Fruit fly (Drosophila melanogaster) whole organism, larva: ENCODE measurements around the gene CG3281.

Source experiments
- noc ChIP-seq: fragments of 200-800 bp; sonication (Bioruptor generic); optimal IDR thresholded peaks from 3 replicates; lab custom pipeline; 2019; ENCODE audit warnings: missing biosample characterization, mild to moderate bottlenecking, missing genetic modification characterization, moderate library complexity

CG3281 gene

dm6 chr3R:11947079-11947869 lies 15.3 kb downstream of the CG3281 start:
- no peak for TF ChIP-seq noc (tag; lab: Kevin White, UChicago)

dm6 chr3R:11945450-11946317 lies 16.9 kb downstream of the CG3281 start:
- TF ChIP-seq noc (tag; lab: Kevin White, UChicago) = no peak

DNA sequence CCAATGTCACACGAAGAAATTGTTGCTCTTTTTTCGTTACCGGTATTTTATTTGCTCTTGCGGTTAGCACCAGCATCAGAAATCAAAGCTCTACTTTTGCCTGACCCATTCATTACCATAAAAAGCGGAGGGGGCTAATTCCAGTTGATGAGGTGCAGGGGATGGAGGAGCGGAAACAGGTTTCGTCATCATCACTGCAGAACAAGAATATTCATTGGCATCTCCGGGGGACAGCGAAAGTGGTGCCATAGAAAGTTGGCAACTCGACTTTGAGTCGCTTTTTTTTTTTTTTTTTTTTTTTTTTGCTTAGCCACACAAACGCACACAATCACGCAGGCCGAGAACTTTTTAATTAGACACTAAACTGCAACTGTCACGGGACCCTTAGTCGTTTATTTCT lies 21.5 kb downstream of the CG3281 start:
- no peak for TF ChIP-seq noc (tag; lab: Kevin White, UChicago)

DNA sequence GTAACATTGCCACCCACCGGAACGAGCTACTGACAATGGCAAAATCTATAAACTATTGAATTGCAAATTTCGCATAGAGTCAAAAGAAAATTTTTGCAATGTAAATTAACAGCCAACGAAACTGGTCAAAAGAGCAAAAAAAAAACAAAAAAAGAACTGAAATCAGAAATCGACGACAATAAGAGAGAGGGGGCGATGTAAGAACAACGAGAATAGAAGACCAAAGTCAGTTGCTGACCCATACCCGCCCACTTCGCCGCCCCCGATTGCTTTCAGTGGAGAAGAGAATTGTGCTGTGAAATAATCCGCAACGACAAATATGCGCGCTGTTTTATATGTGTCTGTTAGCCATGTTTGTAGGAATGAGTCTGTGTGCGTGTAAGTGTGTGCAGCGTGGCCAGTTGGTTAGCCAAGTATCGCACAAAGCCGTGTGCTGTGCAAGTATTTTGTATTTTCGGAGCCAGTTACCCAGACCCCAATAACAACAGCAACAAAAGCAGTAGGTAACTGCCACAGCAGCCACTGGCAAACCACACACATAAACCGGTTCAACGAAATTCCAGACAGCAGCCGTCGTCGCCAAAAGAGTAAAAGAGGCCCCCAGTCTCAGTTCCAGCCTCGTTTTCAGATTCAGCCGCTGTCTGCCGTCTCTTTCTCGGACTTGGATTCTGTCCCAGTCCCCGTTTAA lies 25.0 kb downstream of the CG3281 start:
- TF ChIP-seq noc (tag; lab: Kevin White, UChicago) = no peak

- no peak for TF ChIP-seq noc (tag; lab: Kevin White, UChicago)
Observed at dm6 chr3R:11933903-11934302, 28.7 kb downstream of the CG3281 start.

DNA sequence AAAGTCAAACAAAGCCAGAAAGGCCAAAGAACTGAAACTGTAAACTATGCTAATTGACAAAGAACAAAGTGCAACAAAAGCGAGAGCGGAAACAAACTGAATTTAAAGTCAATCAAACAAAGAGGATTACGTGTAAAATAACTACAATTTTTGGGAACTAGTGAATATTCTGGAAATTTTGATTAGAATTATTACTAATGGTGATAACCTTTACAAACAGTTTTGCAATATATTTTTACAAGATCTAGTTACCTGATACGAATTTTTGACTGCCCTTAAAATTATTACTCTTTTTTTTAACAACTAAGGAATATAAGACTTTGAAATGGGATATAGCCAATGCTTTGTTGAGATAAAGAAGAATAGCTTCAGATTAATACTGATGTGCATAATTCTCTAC lies 31.6 kb downstream of the CG3281 start, which contains the start of gene CG14731:
TSS of gene CG14731 (plus strand) at position 301 of the 400 bp plus-strand sequence.
- no peak for TF ChIP-seq noc (tag; lab: Kevin White, UChicago)

- no peak for TF ChIP-seq noc (tag; lab: Kevin White, UChicago)
Observed at dm6 chr3R:11920605-11921004, 42.0 kb downstream of the CG3281 start.
